Fruit fly (Drosophila melanogaster) whole organism, wandering third instar larva: ENCODE results near the gene CG17746.

ENCODE experiments used
- CG32264 ChIP-seq: fragments of 200-800 bp; sonication (Bioruptor generic); optimal IDR thresholded peaks from 2 replicates; lab custom pipeline; 2016; ENCODE audit warnings: missing biosample characterization, missing genetic modification characterization
- CG9705 ChIP-seq: fragments of 200-800 bp; sonication (Bioruptor generic); optimal IDR thresholded peaks from 2 replicates; lab custom pipeline; 2018; ENCODE audit warnings: missing biosample characterization, mild to moderate bottlenecking, missing genetic modification characterization
- CrebA ChIP-seq: fragments of 200-800 bp; sonication (Bioruptor generic); optimal IDR thresholded peaks from 2 replicates; lab custom pipeline; 2016; ENCODE audit warnings: missing biosample characterization, mild to moderate bottlenecking, missing genetic modification characterization, borderline replicate concordance
- Dif ChIP-seq: fragments of 200-275, 200-300 bp; sonication (Bioruptor generic); optimal IDR thresholded peaks from 2 replicates; lab custom pipeline; 2018; ENCODE audit warnings: missing biosample characterization, missing genetic modification characterization; ENCODE audit not compliant: partially characterized antibody
- GATAd ChIP-seq: sonication (Bioruptor generic); optimal IDR thresholded peaks from 2 replicates; lab custom pipeline; 2016; ENCODE audit warnings: missing biosample characterization, missing genetic modification characterization
- Hnf4 ChIP-seq: fragments of 200-800 bp; sonication (Bioruptor generic); optimal IDR thresholded peaks from 2 replicates; lab custom pipeline; 2016; ENCODE audit warnings: missing biosample characterization, mild to moderate bottlenecking, missing genetic modification characterization
- Hr78 ChIP-seq: fragments of >200 bp; optimal IDR thresholded peaks from 2 replicates; lab custom pipeline; 2017; ENCODE audit warnings: missing biosample characterization, missing genetic modification characterization
- Hr83 ChIP-seq: fragments of 200-300 bp; sonication (Bioruptor generic); optimal IDR thresholded peaks from 2 replicates; lab custom pipeline; 2016; ENCODE audit warnings: missing biosample characterization, mild to moderate bottlenecking, missing genetic modification characterization, moderate library complexity; ENCODE audit not compliant: poor library complexity, severe bottlenecking
- Jra ChIP-seq: sonication (Bioruptor generic); optimal IDR thresholded peaks from 2 replicates; lab custom pipeline; 2016; ENCODE audit warnings: missing biosample characterization, missing genetic modification characterization
- Myc ChIP-seq: fragments of >200 bp; optimal IDR thresholded peaks from 2 replicates; lab custom pipeline; 2017
- N ChIP-seq: fragments of >200 bp; optimal IDR thresholded peaks from 2 replicates; lab custom pipeline; 2018; ENCODE audit warnings: missing biosample characterization, missing external identifiers, missing genetic modification characterization
- OdsH ChIP-seq: fragments of 200-800 bp; sonication (Bioruptor generic); optimal IDR thresholded peaks from 2 replicates; lab custom pipeline; 2016; ENCODE audit warnings: missing biosample characterization, mild to moderate bottlenecking, missing genetic modification characterization
- Rel ChIP-seq, 2 experiments: fragments of 200-800 bp; sonication (Bioruptor generic) in 1 of 2; optimal IDR thresholded peaks; 2 replicates in 1 of 2; 3 replicates in 1 of 2; lab custom pipeline; 2016 to 2019; ENCODE audit warnings: mild to moderate bottlenecking in 2 of 2, missing biosample characterization in 2 of 2, missing genetic modification characterization in 2 of 2, moderate library complexity in 1 of 2
- Sp1 ChIP-seq: fragments of 200-800 bp; sonication (Bioruptor generic); optimal IDR thresholded peaks from 3 replicates; lab custom pipeline; 2019; ENCODE audit warnings: missing biosample characterization, mild to moderate bottlenecking, missing genetic modification characterization, moderate library complexity
- Vsx2 ChIP-seq: fragments of 200-300, 225-300 bp; sonication (Bioruptor generic); optimal IDR thresholded peaks from 2 replicates; lab custom pipeline; 2018; ENCODE audit warnings: missing biosample characterization, missing genetic modification characterization; ENCODE audit not compliant: partially characterized antibody
- br ChIP-seq: fragments of 200-800 bp; sonication (Bioruptor generic); optimal IDR thresholded peaks from 2 replicates; lab custom pipeline; 2016; ENCODE audit warnings: missing biosample characterization, missing genetic modification characterization
- brk ChIP-seq: fragments of 200-800 bp; sonication (Bioruptor generic); optimal IDR thresholded peaks from 2 replicates; lab custom pipeline; 2016; ENCODE audit warnings: missing biosample characterization, mild to moderate bottlenecking, missing genetic modification characterization
- dl ChIP-seq, 2 experiments: fragments of 175-275, 200-275 bp in 1 of 2; fragments of 200-275 bp in 1 of 2; sonication (Bioruptor generic); optimal IDR thresholded peaks; lab custom pipeline; 2018; ENCODE audit warnings: mild to moderate bottlenecking in 2 of 2, missing biosample characterization in 2 of 2, missing genetic modification characterization in 2 of 2, moderate library complexity in 2 of 2; ENCODE audit not compliant: partially characterized antibody in 2 of 2, insufficient read depth in 1 of 2
- dmrt93B ChIP-seq: fragments of 200-800 bp; sonication (Bioruptor generic); optimal IDR thresholded peaks from 2 replicates; lab custom pipeline; 2018; ENCODE audit warnings: missing biosample characterization, mild to moderate bottlenecking, missing genetic modification characterization
- ey ChIP-seq: fragments of 200-800 bp; sonication (Bioruptor generic); optimal IDR thresholded peaks from 2 replicates; lab custom pipeline; 2016; ENCODE audit warnings: missing biosample characterization, missing genetic modification characterization
- foxo ChIP-seq, 2 experiments: fragments of 200-800 bp; sonication (Bioruptor generic); optimal IDR thresholded peaks; 2 replicates in 1 of 2; 3 replicates in 1 of 2; lab custom pipeline; 2016 to 2017; ENCODE audit warnings: missing biosample characterization in 2 of 2, missing genetic modification characterization in 2 of 2
- fru ChIP-seq: fragments of 200-800 bp; sonication (Bioruptor generic); optimal IDR thresholded peaks from 3 replicates; lab custom pipeline; 2016; ENCODE audit warnings: missing biosample characterization, mild to moderate bottlenecking, missing genetic modification characterization
- h ChIP-seq: fragments of 200-800 bp; sonication (Bioruptor generic); optimal IDR thresholded peaks from 3 replicates; lab custom pipeline; 2016; ENCODE audit warnings: missing biosample characterization, mild to moderate bottlenecking, missing genetic modification characterization
- jim ChIP-seq: fragments of 175-275, 200-325 bp; sonication (Bioruptor generic); optimal IDR thresholded peaks from 2 replicates; lab custom pipeline; 2016; ENCODE audit warnings: missing biosample characterization, mild to moderate bottlenecking, missing genetic modification characterization
- lola ChIP-seq: fragments of >200 bp; optimal IDR thresholded peaks from 2 replicates; lab custom pipeline; 2017; ENCODE audit warnings: missing biosample characterization, missing genetic modification characterization
- pan ChIP-seq: fragments of >200 bp; optimal IDR thresholded peaks from 2 replicates; lab custom pipeline; 2017
- rgr ChIP-seq: fragments of 200-800 bp; sonication (Bioruptor generic); optimal IDR thresholded peaks from 3 replicates; lab custom pipeline; 2016; ENCODE audit warnings: missing biosample characterization, mild to moderate bottlenecking, missing genetic modification characterization
- sage ChIP-seq: fragments of 200-800 bp; sonication (Bioruptor generic); optimal IDR thresholded peaks from 2 replicates; lab custom pipeline; 2016; ENCODE audit warnings: missing biosample characterization, mild to moderate bottlenecking, missing genetic modification characterization
- sv ChIP-seq: fragments of 200-800 bp; sonication (Bioruptor generic); optimal IDR thresholded peaks from 3 replicates; lab custom pipeline; 2016; ENCODE audit warnings: missing biosample characterization, missing genetic modification characterization
- tai ChIP-seq: sonication (Bioruptor generic); optimal IDR thresholded peaks from 2 replicates; lab custom pipeline; 2016; ENCODE audit warnings: missing biosample characterization, missing genetic modification characterization
- woc ChIP-seq: sonication (Bioruptor generic); optimal IDR thresholded peaks from 2 replicates; lab custom pipeline; 2016; ENCODE audit warnings: missing biosample characterization, mild to moderate bottlenecking, missing genetic modification characterization

The CG17746 gene

dm6 chr3L:3222643-3223389 lies 16.6 kb downstream of the CG17746 start, which contains the start of the genes RpL28 and eIF1 (continued):
- TF ChIP-seq foxo (GFP tag; optimal IDR thresholded peaks at IDR 0.05; lab: Kevin White, UChicago) (peak in 1 of 2 experiments; percentile 90), brk (GFP tag; lab: Kevin White, UChicago) (no peak)

- TF ChIP-seq sage (GFP tag; lab: Kevin White, UChicago) (no peak), N (GFP tag; lab: Kevin White, UChicago) (no peak), OdsH (peak; percentile 34), CrebA (GFP tag; lab: Kevin White, UChicago) (no peak), Rel (GFP tag; optimal IDR thresholded peaks at IDR 0.05; lab: Kevin White, UChicago) (no peak), Rel (tag; optimal IDR thresholded peaks at IDR 0.05; lab: Kevin White, UChicago) (no peak), CG9705 (no peak), Hnf4 (GFP tag; lab: Kevin White, UChicago) (no peak), Vsx2 (GFP tag; lab: Kevin White, UChicago) (no peak)
These were observed 20.5 kb downstream of the CG17746 start, which contains the start of the genes hob and nSMase for dm6 chr3L:3218859-3219258. Gene hob (minus strand): TSS chr3L:3218920. Gene nSMase (plus strand): TSS chr3L:3219156.

dm6 chr3L:3208895-3209294 lies 30.5 kb downstream of the CG17746 start, which contains the start of the genes CG32269 and CG32270:
Gene CG32269 (minus strand): TSS chr3L:3208985.
Gene CG32270 (minus strand): TSS chr3L:3208985.
- TF ChIP-seq Hr83 (GFP tag; lab: Kevin White, UChicago), result peak; percentile 92
- TF ChIP-seq lola, result no peak

dm6 chr3L:3206263-3206662 lies 33.1 kb downstream of the CG17746 start, which contains the start of gene CG33160:
Gene CG33160 (minus strand): TSS chr3L:3206363.
- TF ChIP-seq ey (GFP tag; lab: Kevin White, UChicago) (no peak), CG32264 (GFP tag; lab: Kevin White, UChicago) (no peak), woc (no peak), Jra (GFP tag; lab: Kevin White, UChicago) (no peak), tai (GFP tag; lab: Kevin White, UChicago) (no peak), foxo (GFP tag; optimal IDR thresholded peaks at IDR 0.05; lab: Kevin White, UChicago) (no peak), dl (GFP tag; optimal IDR thresholded peaks at IDR 0.05; lab: Kevin White, UChicago; ENCODE audit: insufficient read depth in 1 of 2, partially characterized antibody in 2 of 2) (no peak), fru (GFP tag; lab: Kevin White, UChicago) (no peak), pan (lab: Kevin White, UChicago) (no peak)
- TF ChIP-seq, all 38 proteins: peak for 0

- TF ChIP-seq Hr83 (GFP tag; lab: Kevin White, UChicago) (no peak), h (GFP tag; lab: Kevin White, UChicago) (no peak), br (no peak), Sp1 (GFP tag; lab: Kevin White, UChicago) (no peak), jim (GFP tag; lab: Kevin White, UChicago) (no peak), Myc (lab: Kevin White, UChicago) (no peak), rgr (GFP tag; lab: Kevin White, UChicago) (no peak), dmrt93B (GFP tag; lab: Kevin White, UChicago) (no peak), foxo (GFP tag; optimal IDR thresholded peaks at IDR 0.05; lab: Kevin White, UChicago) (no peak), Dif (no peak), Hr78 (GFP tag; lab: Kevin White, UChicago) (no peak), GATAd (GFP tag; lab: Kevin White, UChicago) (no peak), dl (GFP tag; optimal IDR thresholded peaks at IDR 0.05; lab: Kevin White, UChicago; ENCODE audit: insufficient read depth in 1 of 2, partially characterized antibody in 2 of 2) (no peak), sv (GFP tag; lab: Kevin White, UChicago) (no peak)
- TF ChIP-seq, all 38 proteins: peak for 0
These were observed 34.0 kb downstream of the CG17746 start, which contains the start of gene CG32277 for dm6 chr3L:3205349-3205748. Gene CG32277 (minus strand): TSS chr3L:3205449.
